Worm (Caenorhabditis elegans): ENCODE measurements around the gene gpa-9.

DNA sequence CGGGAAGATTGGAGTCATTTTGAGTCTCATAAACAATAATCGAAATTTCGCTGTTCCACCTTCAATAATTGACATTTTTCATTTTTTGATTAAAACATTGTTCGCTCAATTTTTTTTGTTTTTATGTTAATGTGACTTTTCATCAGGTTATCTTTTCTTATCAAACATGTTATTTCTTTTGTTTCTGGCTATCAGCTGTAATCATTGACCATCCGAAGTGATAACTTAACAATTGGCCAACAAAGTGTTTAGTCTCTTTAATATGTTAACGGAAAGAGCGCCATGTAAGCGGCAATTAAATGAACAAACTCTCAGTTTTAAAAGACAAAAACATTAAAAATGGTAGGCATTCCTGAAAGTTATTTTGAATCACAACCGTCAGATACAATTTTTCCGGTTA is 15.1 kb downstream of the gpa-9 start:
- no peak for TF ChIP-seq daf-19 (GFP tag; conservative IDR thresholded peaks at IDR 0.05)
- TF ChIP-seq gei-8 (GFP tag; optimal IDR thresholded peaks at IDR 0.05), result no peak
- no peak for TF ChIP-seq unc-62 (GFP tag; optimal IDR thresholded peaks at IDR 0.05 in 1 of 2)
- no peak for TF ChIP-seq unc-62 (tag; optimal IDR thresholded peaks at IDR 0.05)
- no peak for TF ChIP-seq Y75B8A.6 (GFP tag; IDR thresholded peaks at IDR 0.05)
- TF ChIP-seq nhr-77 (tag; optimal IDR thresholded peaks at IDR 0.05), result no peak
- TF ChIP-seq hlh-11 (tag; optimal IDR thresholded peaks at IDR 0.05), result no peak
- TF ChIP-seq fkh-10 (GFP tag; optimal IDR thresholded peaks at IDR 0.05), result no peak
- no peak for TF ChIP-seq R02D3.7 (tag; optimal IDR thresholded peaks at IDR 0.05)
- TF ChIP-seq aly-2 (tag; optimal IDR thresholded peaks at IDR 0.05), result no peak
- TF ChIP-seq lin-29 (GFP tag; IDR thresholded peaks at IDR 0.05), result no peak
- no peak for TF ChIP-seq snpc-4 (tag; optimal IDR thresholded peaks at IDR 0.05)
- TF ChIP-seq ama-1 (optimal IDR thresholded peaks at IDR 0.05), result no peak
- TF ChIP-seq D1046.2 (GFP tag; IDR thresholded peaks at IDR 0.05), result no peak

Data from whole organism, L4 larva.